Worm (Caenorhabditis elegans): ENCODE measurements around the gene fbxa-220.

The fbxa-220 gene

DNA sequence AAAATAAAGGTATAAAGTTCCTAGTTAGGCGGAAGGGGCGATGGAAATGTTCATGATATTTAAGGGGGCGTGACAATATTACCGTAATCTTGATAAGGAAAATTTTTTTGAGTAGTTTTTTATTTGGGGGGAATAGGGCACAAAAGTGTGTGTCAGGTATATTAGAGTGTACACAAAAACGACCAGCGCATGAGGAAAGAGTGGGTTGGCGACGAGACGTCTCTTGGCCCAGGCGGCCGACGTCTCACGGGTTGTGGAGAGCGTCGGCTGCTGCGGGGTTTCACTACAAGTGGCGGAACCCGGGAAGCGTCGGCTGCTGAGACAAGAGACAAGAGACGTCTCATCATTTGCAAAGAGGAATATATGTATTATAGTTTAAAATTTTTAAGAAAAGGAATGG lies 20.3 kb downstream of the fbxa-220 start (continued):
- peak; percentile 18 for TF ChIP-seq lin-54 (GFP tag; optimal IDR thresholded peaks at IDR 0.05)
- TF ChIP-seq hsf-1 (GFP tag; IDR thresholded peaks at IDR 0.05) = no peak
- TF ChIP-seq let-607 (tag; optimal IDR thresholded peaks at IDR 0.05) = peak in 1 of 2 experiments; percentile 57
- TF ChIP-seq B0336.3 (GFP tag; IDR thresholded peaks at IDR 0.05) = peak; percentile 80
- TF ChIP-seq cebp-1 (GFP tag; IDR thresholded peaks at IDR 0.05) = no peak
- TF ChIP-seq cebp-1 (tag; optimal IDR thresholded peaks at IDR 0.05) = peak; percentile 54
- TF ChIP-seq rcor-1 (GFP tag; IDR thresholded peaks at IDR 0.05) = peak; percentile 26; the same call in 1 of the 2 replicates
- no peak for TF ChIP-seq aptf-3 (GFP tag; IDR thresholded peaks at IDR 0.05)
- peak; percentile 78; the same call in 1 of the 2 replicates for TF ChIP-seq nfyb-1 (GFP tag; IDR thresholded peaks at IDR 0.05)
- TF ChIP-seq Y95B8A.8 (GFP tag; IDR thresholded peaks at IDR 0.05) = no peak
- peak; percentile 72 for TF ChIP-seq madf-10 (tag; optimal IDR thresholded peaks at IDR 0.05)
- TF ChIP-seq pbrm-1 (GFP tag; IDR thresholded peaks at IDR 0.05) = peak; percentile 66

DNA sequence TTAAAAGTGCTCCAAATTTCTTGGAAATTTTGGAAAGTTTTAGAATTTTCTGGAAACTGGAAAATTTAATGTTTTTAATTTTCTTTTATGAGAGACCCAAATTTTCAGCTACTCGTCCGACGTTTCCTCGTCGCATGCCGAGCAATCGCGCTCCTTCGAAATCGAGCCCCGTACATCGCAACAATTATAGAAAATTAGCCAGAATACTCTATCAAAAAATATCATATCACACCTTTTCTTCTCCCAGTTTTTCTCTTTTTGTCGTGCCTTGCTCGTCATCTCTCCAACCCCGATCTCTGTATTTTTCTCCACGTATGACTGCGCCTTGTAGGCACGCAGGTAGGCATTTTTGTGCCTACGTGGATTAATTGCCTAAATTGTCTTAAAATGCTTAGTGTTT lies 21.7 kb downstream of the fbxa-220 start:
- TF ChIP-seq let-607 (tag; optimal IDR thresholded peaks at IDR 0.05) (no peak), mel-28 (tag; optimal IDR thresholded peaks at IDR 0.05; ENCODE audit: borderline replicate concordance) (no peak), bed-1 (GFP tag; IDR thresholded peaks at IDR 0.05) (no peak), B0019.2 (GFP tag; conservative IDR thresholded peaks at IDR 0.05) (no peak), nhr-90 (tag; optimal IDR thresholded peaks at IDR 0.05) (no peak), madf-3 (GFP tag; IDR thresholded peaks at IDR 0.05) (no peak), tbp1 (GFP tag; optimal IDR thresholded peaks at IDR 0.05) (no peak), K12H6.12 (tag; optimal IDR thresholded peaks at IDR 0.05) (no peak), ama-1 (optimal IDR thresholded peaks at IDR 0.05) (no peak), ama-1 (GFP tag; optimal IDR thresholded peaks at IDR 0.05) (no peak), cebp-1 (GFP tag; IDR thresholded peaks at IDR 0.05) (no peak), cebp-1 (tag; optimal IDR thresholded peaks at IDR 0.05) (no peak), tbx-9 (tag; optimal IDR thresholded peaks at IDR 0.05; ENCODE audit: borderline replicate concordance) (no peak), Y53F4B.3 (GFP tag; IDR thresholded peaks at IDR 0.05) (no peak), Y79H2A.3 (GFP tag; conservative IDR thresholded peaks at IDR 0.05) (no peak), unc-62 (GFP tag; optimal IDR thresholded peaks at IDR 0.05) (no peak), F33H1.4 (GFP tag; IDR thresholded peaks at IDR 0.05) (no peak), rec-8 (tag; optimal IDR thresholded peaks at IDR 0.05) (no peak), mcd-1 (GFP tag; IDR thresholded peaks at IDR 0.05) (no peak), ztf-6 (GFP tag; IDR thresholded peaks at IDR 0.05) (no peak), ztf-22 (GFP tag; optimal IDR thresholded peaks at IDR 0.05) (no peak), somi-1 (GFP tag; optimal IDR thresholded peaks at IDR 0.05) (no peak)

DNA sequence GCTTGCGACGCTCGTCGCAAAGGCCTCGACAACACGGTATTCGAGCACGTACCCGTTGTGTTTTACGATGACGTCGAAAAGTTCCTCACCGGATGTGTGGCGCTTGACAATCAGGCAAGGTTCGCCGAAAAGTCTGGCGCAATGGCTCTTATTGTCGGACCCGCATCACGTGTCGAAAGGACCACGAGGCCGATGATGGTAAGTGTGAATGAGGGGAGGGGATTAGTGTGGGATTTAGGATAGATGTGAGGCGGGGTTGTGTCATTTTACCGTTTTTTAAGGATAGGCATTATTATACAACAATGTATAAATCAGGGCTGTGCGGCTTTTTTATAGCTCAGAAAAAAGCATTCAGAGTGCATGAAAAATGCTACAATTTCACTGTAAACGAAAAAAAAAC lies 24.2 kb downstream of the fbxa-220 start:
- TF ChIP-seq nfya-2 (GFP tag; IDR thresholded peaks at IDR 0.05) (no peak), dpl-1 (GFP tag; optimal IDR thresholded peaks at IDR 0.05) (no peak), ets-4 (GFP tag; optimal IDR thresholded peaks at IDR 0.05) (no peak)

DNA sequence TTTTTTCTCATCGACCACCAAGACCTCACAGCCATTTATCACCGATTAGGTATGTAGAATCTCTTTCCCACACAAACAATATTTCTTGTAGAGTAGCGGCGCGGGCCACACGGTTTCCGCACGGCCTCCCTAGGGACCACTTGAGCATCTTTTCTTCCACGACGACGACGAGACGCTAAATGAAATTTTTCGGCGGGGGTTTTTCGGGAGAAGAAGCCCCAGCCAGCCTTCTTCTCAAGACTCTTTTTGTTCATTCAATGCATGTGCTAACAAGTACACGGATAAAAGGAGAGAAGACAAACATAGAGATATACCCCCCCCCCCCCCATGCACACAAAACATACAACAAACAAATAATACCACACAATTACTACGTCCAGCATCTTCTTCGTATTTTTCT lies 24.9 kb downstream of the fbxa-220 start:
- TF ChIP-seq F49E8.2 (tag; optimal IDR thresholded peaks at IDR 0.05; ENCODE audit: insufficient read depth) (no peak), F37B4.10 (GFP tag; IDR thresholded peaks at IDR 0.05) (no peak), somi-1 (GFP tag; optimal IDR thresholded peaks at IDR 0.05) (no peak), athp-1 (tag; optimal IDR thresholded peaks at IDR 0.05) (no peak), egl-44 (GFP tag; IDR thresholded peaks at IDR 0.05) (no peak), unc-62 (GFP tag; optimal IDR thresholded peaks at IDR 0.05) (no peak), ceh-27 (GFP tag; optimal IDR thresholded peaks at IDR 0.05) (no peak), rcor-1 (GFP tag; IDR thresholded peaks at IDR 0.05) (no peak), lin-40 (tag; optimal IDR thresholded peaks at IDR 0.05) (no peak), ceh-40 (GFP tag; IDR thresholded peaks at IDR 0.05) (no peak)
